Worm (Caenorhabditis elegans): ENCODE data around the gene T16A9.5.

DNA sequence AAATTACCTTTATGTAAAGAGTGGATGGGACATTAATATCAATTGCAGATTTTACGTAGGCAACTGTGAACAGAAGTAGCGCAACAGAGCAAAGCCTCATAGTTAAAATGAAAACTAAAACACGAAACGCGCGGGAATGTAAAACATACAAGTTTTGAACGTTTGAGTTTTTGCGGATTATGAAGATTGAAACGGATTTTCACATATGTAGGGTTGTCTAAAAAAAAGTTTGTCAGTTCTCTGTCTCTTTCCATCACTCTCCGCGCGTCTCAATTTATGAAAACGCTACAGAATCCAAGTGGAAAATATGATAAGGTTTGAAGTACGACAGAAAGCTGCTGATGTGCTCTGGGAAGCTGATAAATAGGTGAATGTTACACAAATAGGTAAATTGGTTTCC, 31.8 kb upstream of the T16A9.5 start, which contains the start of gene K02E11.3:
- TF ChIP-seq nhr-11 (tag; optimal IDR thresholded peaks at IDR 0.05), result no peak
- TF ChIP-seq snpc-4 (tag; optimal IDR thresholded peaks at IDR 0.05), result no peak
- TF ChIP-seq R02D3.7 (tag; optimal IDR thresholded peaks at IDR 0.05), result no peak
- no peak for TF ChIP-seq jun-1 (tag; optimal IDR thresholded peaks at IDR 0.05)
- TF ChIP-seq fos-1 (tag; optimal IDR thresholded peaks at IDR 0.05), result no peak
- TF ChIP-seq ama-1 (optimal IDR thresholded peaks at IDR 0.05), result no peak
- no peak for TF ChIP-seq nfya-1 (tag; optimal IDR thresholded peaks at IDR 0.05; ENCODE audit: insufficient read depth)
- TF ChIP-seq sea-2 (GFP tag; optimal IDR thresholded peaks at IDR 0.05), result no peak
- no peak for TF ChIP-seq unc-39 (tag; optimal IDR thresholded peaks at IDR 0.05)

Data from whole organism, L3 larva.